Fruit fly (Drosophila melanogaster): ENCODE data around the gene CG4995.
A peak's percentile ranks its signal among the peaks of the same experiment; 100 is the strongest.

The CG4995 gene

dm6 chr2L:10322773-10323487 is 654 bp downstream of the CG4995 start, which contains the start of gene CG5381:
TSS of gene CG5381 (minus strand) at chr2L:10323102.
- TF ChIP-seq pan (optimal IDR thresholded peaks at IDR 0.05) = no peak
- TF ChIP-seq Dll (optimal IDR thresholded peaks at IDR 0.05) = no peak
- no peak for TF ChIP-seq usp (GFP tag; optimal IDR thresholded peaks at IDR 0.05)
- TF ChIP-seq psq (optimal IDR thresholded peaks at IDR 0.05) = no peak

DNA sequence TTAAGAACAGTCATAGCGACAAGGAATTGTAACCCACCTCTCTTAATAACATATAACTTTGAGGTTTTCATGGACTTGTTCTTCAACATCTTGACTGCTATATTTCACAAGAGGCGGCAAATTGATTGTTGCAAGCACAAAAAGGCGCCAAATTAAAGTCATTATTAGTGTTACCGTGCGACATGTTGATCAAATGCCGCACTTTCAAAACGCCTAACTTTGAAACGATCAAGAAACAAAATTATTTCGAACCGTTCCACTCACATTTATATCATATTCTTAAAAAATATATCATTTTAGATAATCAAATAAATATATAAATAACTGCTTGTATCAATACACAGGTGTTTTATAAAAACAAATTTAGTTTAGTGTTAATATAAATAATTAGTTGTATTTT is 5.5 kb downstream of the CG4995 start, which contains the start of gene RnrL:
RnrL (minus strand) TSS at position 154 of the 400 bp plus-strand sequence.
- TF ChIP-seq Dll (optimal IDR thresholded peaks at IDR 0.05) (no peak), usp (GFP tag; optimal IDR thresholded peaks at IDR 0.05) (no peak), psq (optimal IDR thresholded peaks at IDR 0.05) (no peak), pan (optimal IDR thresholded peaks at IDR 0.05) (no peak), CG8478 (optimal IDR thresholded peaks at IDR 0.05) (no peak), EcR (GFP tag; optimal IDR thresholded peaks at IDR 0.05) (no peak)

dm6 chr2L:10331066-10331847 is 9.0 kb downstream of the CG4995 start, which contains the start of the genes Schip1 and Cox10:
TSS of gene Schip1 (minus strand) at chr2L:10331116.
TSS of gene Cox10 (plus strand) at chr2L:10331471.
- TF ChIP-seq usp (GFP tag; optimal IDR thresholded peaks at IDR 0.05) (no peak), CG8478 (optimal IDR thresholded peaks at IDR 0.05) (no peak), pan (optimal IDR thresholded peaks at IDR 0.05) (no peak), Dll (optimal IDR thresholded peaks at IDR 0.05) (no peak)

dm6 chr2L:10333091-10333991 is 11.1 kb downstream of the CG4995 start, which contains the start of gene GATAd:
TSS of gene GATAd (plus strand) at chr2L:10333734.
- no peak for TF ChIP-seq Dll (optimal IDR thresholded peaks at IDR 0.05)
- TF ChIP-seq usp (GFP tag; optimal IDR thresholded peaks at IDR 0.05) = no peak
- no peak for TF ChIP-seq pan (optimal IDR thresholded peaks at IDR 0.05)
- no peak for TF ChIP-seq CG8478 (optimal IDR thresholded peaks at IDR 0.05)
- TF ChIP-seq EcR (GFP tag; optimal IDR thresholded peaks at IDR 0.05) = no peak
- no peak for TF ChIP-seq psq (optimal IDR thresholded peaks at IDR 0.05)

DNA sequence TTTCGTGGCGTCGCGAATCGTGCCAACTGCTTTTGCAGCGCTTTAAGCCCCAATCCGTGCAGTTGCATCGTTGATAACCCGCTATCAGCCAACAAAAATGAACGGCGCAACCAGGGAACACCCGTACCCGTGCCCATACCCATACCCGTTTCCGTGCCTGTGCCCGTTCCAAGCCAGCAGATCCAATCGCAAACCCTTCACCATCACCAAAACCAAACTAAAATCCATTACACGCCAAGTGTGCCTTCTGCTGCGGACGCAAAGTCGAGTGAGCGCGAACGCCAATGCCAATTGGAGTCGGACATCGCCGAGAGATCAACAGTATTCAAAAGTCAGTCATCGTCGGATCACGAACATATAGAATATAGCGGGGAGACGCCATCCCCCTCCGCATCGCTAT is 11.9 kb downstream of the CG4995 start:
- no peak for TF ChIP-seq psq (optimal IDR thresholded peaks at IDR 0.05)
- no peak for TF ChIP-seq Dll (optimal IDR thresholded peaks at IDR 0.05)
- TF ChIP-seq CG8478 (optimal IDR thresholded peaks at IDR 0.05) = no peak
- no peak for TF ChIP-seq EcR (GFP tag; optimal IDR thresholded peaks at IDR 0.05)
- no peak for TF ChIP-seq usp (GFP tag; optimal IDR thresholded peaks at IDR 0.05)
- TF ChIP-seq pan (optimal IDR thresholded peaks at IDR 0.05) = no peak

DNA sequence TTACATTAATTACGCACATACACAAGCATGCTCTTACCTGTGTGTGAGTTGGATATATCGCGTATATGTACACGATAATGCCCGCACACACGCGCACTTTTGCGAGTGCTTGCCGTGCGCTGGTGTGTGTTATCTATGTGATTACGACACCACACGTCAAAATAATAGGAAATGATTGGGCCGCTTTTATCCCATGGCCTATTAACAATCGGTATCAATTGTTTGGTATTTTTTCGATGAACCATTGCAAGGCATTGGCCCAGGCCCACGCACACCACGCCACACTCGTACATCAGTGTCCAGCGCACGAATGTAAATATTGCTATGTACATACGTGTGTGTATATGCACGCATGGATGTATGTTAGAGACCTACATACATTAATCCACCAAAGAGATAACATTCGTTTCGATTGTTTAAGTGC is 12.6 kb downstream of the CG4995 start:
- TF ChIP-seq pan (optimal IDR thresholded peaks at IDR 0.05) (no peak), CG8478 (optimal IDR thresholded peaks at IDR 0.05) (peak; percentile 74), EcR (GFP tag; optimal IDR thresholded peaks at IDR 0.05) (no peak), psq (optimal IDR thresholded peaks at IDR 0.05) (no peak)

dm6 chr2L:10339212-10339721 is 17.0 kb downstream of the CG4995 start, which contains the start of gene SamDC:
TSS of gene SamDC (plus strand) at chr2L:10339457.
- TF ChIP-seq pan (optimal IDR thresholded peaks at IDR 0.05) (no peak), EcR (GFP tag; optimal IDR thresholded peaks at IDR 0.05) (no peak), psq (optimal IDR thresholded peaks at IDR 0.05) (no peak), usp (GFP tag; optimal IDR thresholded peaks at IDR 0.05) (no peak), CG8478 (optimal IDR thresholded peaks at IDR 0.05) (no peak), Dll (optimal IDR thresholded peaks at IDR 0.05) (no peak)

DNA sequence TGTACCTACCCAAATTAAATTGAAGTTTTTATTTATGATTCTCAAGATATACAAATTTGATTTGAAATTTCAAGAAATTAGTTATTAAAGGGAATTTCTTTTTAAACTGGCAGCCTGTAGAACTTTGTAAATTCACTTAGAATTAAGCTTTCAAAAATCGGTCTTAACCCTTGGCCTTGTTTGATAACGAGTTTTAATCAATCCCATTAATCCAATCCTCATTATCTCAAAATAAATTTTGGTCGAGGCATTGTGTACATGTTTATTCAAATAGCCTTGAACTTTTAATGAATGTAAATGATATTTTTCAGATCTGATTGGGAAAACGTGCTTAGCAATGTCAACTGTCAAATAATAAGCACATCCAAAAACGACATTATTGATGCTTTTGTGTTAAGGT is 17.6 kb downstream of the CG4995 start:
- TF ChIP-seq psq (optimal IDR thresholded peaks at IDR 0.05) (no peak), CG8478 (optimal IDR thresholded peaks at IDR 0.05) (no peak), Dll (optimal IDR thresholded peaks at IDR 0.05) (no peak), pan (optimal IDR thresholded peaks at IDR 0.05) (no peak), usp (GFP tag; optimal IDR thresholded peaks at IDR 0.05) (no peak), EcR (GFP tag; optimal IDR thresholded peaks at IDR 0.05) (no peak)

dm6 chr2L:10341405-10341804 is 19.1 kb downstream of the CG4995 start, which contains the start of gene CG31715:
TSS of gene CG31715 (plus strand) at chr2L:10341616.
- TF ChIP-seq CG8478 (optimal IDR thresholded peaks at IDR 0.05) (no peak), Dll (optimal IDR thresholded peaks at IDR 0.05) (no peak), usp (GFP tag; optimal IDR thresholded peaks at IDR 0.05) (no peak), pan (optimal IDR thresholded peaks at IDR 0.05) (no peak), EcR (GFP tag; optimal IDR thresholded peaks at IDR 0.05) (no peak), psq (optimal IDR thresholded peaks at IDR 0.05) (no peak)

DNA sequence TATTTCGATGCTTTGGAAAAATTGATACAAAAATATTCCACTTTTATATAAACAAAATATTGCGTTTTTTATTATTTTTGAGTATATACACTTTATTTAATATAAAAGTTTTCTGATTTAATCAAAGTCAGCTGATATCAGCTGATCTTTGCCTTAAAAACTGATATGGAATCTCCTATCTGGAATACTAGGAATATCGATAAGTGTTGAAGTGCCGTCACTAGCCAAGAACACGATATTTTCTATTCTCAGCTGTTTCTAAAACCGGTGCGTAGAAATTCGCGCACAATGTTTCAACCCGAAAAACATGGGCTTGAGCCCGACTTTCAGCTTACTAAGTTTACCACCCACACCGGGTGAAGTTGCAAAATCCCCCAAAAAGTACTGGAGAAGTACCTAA is 20.2 kb downstream of the CG4995 start, which contains the start of gene Sps2:
Sps2 (plus strand) TSS at position 124 of the 400 bp plus-strand sequence.
- no peak for TF ChIP-seq pan (optimal IDR thresholded peaks at IDR 0.05)
- no peak for TF ChIP-seq EcR (GFP tag; optimal IDR thresholded peaks at IDR 0.05)
- no peak for TF ChIP-seq usp (GFP tag; optimal IDR thresholded peaks at IDR 0.05)
- TF ChIP-seq Dll (optimal IDR thresholded peaks at IDR 0.05) = no peak
- TF ChIP-seq CG8478 (optimal IDR thresholded peaks at IDR 0.05) = no peak
- TF ChIP-seq psq (optimal IDR thresholded peaks at IDR 0.05) = no peak
